Worm (Caenorhabditis elegans) whole organism, dauer: ENCODE data around the gene T04C12.9.

Experiments used
- unc-62 ChIP-seq: sonication (generic microtip); optimal IDR thresholded peaks from 2 replicates; lab custom pipeline; 2017; ENCODE audit warnings: missing biosample characterization, missing genetic modification reagents, missing genetic modification characterization

The T04C12.9 gene

DNA sequence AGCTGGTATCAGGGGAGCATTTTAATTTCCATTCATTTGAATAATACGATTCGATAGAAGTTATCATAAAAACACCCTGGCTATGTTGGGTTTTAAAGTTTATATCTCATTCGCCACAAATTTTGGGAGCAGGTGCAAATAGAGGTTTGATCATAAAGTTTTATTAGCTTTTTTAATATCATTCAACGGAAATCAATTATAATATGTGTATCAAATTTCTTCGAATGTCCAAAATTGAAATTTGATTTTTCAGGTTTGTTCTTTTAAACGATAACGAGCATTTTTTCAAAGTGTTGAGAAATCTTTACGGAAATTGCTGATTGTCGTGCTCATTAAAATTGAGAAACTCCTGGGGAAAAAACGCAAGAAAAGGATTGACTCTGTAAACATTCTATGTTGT, 14.3 kb downstream of the T04C12.9 start, which contains the start of gene srh-74:
TSS of gene srh-74 (minus strand) at position 101 of the 400 bp plus-strand sequence.
- no peak for TF ChIP-seq unc-62 (GFP tag; lab: Kevin White, UChicago)

ce11 chrV:11046730-11047129, 16.3 kb downstream of the T04C12.9 start, which contains the start of gene dhs-18:
Gene dhs-18 (minus strand): TSS chrV:11046833.
- no peak for TF ChIP-seq unc-62 (GFP tag; lab: Kevin White, UChicago)

ce11 chrV:11043767-11044166, 19.2 kb downstream of the T04C12.9 start, which contains the start of gene C45B11.6:
Gene C45B11.6 (plus strand): TSS chrV:11044067.
- no peak for TF ChIP-seq unc-62 (GFP tag; lab: Kevin White, UChicago)

ce11 chrV:11042538-11042937, 20.5 kb downstream of the T04C12.9 start, which contains the start of gene C45B11.2:
Gene C45B11.2 (plus strand): TSS chrV:11042710.
- TF ChIP-seq unc-62 (GFP tag; lab: Kevin White, UChicago), result no peak

- no peak for TF ChIP-seq unc-62 (GFP tag; lab: Kevin White, UChicago)
Measured at ce11 chrV:11041499-11041898, 21.5 kb downstream of the T04C12.9 start, which contains the start of gene C45B11.5. Gene C45B11.5 (plus strand): TSS chrV:11041799.

DNA sequence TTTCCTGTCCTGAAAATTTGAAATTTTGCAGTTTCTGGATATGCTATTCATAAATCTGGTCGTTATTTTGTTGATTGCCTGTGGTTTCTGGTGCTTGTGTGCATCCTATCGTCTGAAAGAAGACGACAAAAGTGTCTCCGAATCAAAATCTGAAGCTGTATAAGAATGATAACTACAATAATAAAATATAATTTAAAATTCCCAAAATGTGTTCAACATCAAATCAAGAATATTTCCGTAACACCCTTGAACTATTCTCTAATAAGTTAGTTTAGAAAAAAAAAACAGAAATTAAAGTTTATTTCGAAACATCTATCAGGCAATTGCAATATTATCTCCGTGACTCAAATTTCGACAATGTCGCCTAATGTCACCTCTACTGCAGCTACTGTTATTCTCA, 22.5 kb downstream of the T04C12.9 start, which contains the start of gene C45B11.8:
TSS of gene C45B11.8 (plus strand) at position 301 of the 400 bp plus-strand sequence.
- no peak for TF ChIP-seq unc-62 (GFP tag; lab: Kevin White, UChicago)

ce11 chrV:11040020-11040419, 23.0 kb downstream of the T04C12.9 start, which contains the start of gene C45B11.9:
Gene C45B11.9 (plus strand): TSS chrV:11040320.
- no peak for TF ChIP-seq unc-62 (GFP tag; lab: Kevin White, UChicago)

DNA sequence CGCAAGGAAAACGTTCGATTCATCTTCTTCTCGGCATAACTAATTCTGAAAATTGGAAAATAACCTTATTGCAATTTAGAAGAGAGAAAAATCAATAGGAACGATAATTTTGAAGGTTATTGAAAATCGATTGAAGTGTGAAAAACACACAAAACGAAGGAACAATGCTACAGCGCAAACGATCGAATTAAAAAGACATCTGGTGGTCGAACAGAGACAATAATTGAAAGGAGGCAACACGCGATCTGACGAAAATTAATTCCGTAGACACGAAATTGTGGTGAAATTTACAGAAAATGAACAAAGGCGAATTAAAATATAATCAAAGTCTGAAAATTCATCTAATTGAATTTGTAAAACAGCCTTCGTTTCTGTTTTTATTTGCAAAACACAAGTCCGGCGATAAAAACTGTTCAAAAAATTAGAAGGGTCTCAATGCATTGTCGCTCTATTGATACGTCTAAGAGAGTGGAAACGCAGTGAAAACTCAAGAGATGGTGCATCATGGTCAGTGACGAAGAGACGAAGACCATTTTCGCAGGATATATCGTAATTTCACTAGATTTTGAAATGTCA, 23.5 kb downstream of the T04C12.9 start, which contains the start of gene pak-2:
TSS of gene pak-2 (minus strand) at position 51 of the 576 bp plus-strand sequence.
- no peak for TF ChIP-seq unc-62 (GFP tag; lab: Kevin White, UChicago)

DNA sequence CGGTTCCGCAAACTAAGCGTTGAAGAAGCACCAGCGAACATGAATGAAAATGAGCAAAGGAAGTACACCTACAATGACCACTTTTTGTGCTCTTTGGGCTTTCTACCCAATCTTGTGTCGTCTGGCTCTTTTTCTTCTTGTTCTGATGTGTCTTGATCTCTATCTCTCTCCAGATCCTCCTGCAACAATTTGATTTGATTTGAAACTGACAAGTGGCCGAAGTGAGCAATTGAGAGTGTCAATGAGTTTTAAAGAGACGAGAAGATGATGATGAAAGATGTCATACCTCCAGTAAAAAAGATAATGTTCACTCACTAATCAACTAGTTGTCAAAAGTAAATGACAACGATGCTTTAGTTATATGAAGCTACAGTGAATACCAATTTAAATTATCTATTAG, 28.3 kb downstream of the T04C12.9 start, which contains the start of gene pptr-2:
TSS of gene pptr-2 (minus strand) at position 184 of the 400 bp plus-strand sequence.
- TF ChIP-seq unc-62 (GFP tag; lab: Kevin White, UChicago), result no peak

DNA sequence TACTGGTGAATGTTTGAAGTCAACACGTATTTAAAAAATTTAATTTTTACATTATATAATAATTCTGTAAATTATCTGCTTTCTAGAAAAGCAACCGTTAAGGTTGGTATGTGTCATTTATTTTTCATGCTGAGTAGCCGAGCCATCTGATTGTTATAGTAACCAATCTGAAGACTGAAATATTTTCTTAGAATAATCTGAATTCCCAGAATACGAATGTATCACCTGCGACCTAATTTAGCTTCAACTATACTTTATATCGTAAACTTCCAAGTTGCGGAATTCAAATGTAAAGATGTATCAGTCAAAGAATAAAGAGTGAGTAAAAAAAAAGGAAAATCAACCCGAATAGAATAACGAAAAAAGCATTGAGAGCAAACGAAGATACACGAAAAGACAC, 29.8 kb downstream of the T04C12.9 start:
- no peak for TF ChIP-seq unc-62 (GFP tag; lab: Kevin White, UChicago)

- TF ChIP-seq unc-62 (GFP tag; lab: Kevin White, UChicago), result no peak
Measured at ce11 chrV:11030675-11031074, 32.3 kb downstream of the T04C12.9 start.

DNA sequence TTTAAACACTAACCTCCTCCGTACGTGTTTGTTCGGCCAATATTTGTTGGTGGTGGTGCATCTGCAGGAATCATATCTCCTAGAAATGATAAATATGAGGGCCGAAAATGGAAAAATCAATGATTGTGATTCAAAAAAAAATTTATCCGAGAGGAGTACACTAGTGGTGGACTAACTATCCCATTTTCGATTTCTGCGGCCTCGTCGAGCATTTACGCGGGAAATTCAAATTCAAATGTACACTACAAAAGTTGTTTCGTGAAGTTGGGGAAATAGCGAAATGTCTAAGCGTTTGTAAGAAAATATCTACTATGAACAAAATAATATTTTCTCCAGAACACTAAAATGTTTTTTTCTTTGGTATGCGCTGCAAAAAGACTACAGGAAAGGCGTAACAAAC, 33.7 kb downstream of the T04C12.9 start:
- no peak for TF ChIP-seq unc-62 (GFP tag; lab: Kevin White, UChicago)

DNA sequence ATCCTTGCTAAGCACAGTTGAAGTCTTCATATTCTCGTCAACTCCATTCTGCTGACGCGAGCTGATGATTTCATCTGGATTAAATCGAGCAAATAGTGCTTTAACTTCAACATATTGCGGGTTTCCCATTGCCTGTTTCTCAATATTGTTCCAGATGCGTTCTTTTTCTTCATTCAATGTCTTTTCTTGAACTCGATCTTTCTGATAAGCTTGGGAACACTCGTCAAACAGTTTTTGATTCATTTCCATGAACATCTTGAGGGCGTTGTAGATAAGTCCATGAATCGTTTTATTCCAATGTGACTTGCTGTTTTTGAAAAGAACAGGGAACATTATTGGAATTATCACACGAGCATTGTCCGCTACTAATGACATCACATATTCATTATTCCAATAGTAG, 35.3 kb downstream of the T04C12.9 start:
- TF ChIP-seq unc-62 (GFP tag; lab: Kevin White, UChicago), result no peak

- TF ChIP-seq unc-62 (GFP tag; lab: Kevin White, UChicago), result no peak
Measured at ce11 chrV:11022817-11023216, 40.2 kb downstream of the T04C12.9 start, which contains the start of the genes C13G3.12 and hot-6. Gene C13G3.12 (minus strand): TSS chrV:11022917. Gene hot-6 (minus strand): TSS chrV:11022937.

DNA sequence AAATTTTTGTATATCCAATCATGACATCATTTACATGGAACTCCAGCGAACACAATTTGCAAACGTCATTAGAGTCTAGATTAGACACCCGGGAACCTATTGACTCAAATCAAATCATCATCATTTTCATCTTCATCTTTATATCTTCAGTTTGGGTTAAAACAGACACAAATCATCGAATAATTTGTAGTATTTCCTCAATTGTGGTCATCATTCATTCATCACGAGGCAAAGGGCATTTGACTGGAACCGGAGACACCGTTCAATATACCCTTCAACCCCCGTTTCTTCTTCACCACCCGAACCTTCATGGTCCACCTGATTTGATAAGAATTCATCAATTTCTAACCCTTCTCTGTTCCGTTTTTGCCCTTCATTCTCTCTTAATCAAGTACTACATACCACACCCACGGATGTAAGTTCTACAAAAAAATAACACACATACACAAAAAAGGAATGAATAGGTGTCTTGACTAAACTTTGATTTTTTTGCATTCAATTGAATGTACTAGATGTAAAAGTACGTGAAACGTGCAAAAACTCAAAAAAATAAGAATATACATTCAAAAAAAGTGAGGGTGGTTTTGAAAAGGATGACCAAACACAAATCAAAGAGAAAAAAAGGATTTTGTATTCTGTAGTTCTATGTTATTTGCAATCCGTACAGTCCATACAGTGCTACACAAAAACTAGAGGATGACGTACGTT, 46.0 kb downstream of the T04C12.9 start:
- TF ChIP-seq unc-62 (GFP tag; lab: Kevin White, UChicago), result no peak

DNA sequence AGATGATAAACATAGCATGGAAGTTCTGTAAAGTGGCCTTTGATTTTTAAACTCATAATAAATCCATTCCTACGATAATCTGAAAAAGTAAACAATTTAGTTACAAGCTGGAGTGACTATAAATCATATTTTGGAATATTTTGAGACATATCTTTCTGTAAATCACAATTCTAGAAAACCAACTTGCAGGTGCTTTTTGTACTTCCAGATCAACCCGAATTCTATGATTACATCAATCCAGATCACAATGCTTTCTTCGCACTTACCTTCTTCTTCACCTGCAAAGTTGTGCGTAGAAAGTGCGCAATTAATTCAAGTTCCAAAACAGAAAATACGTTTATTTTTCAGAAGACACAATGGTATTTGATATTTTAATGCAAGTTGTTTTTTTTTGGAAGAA, 48.3 kb downstream of the T04C12.9 start:
- TF ChIP-seq unc-62 (GFP tag; lab: Kevin White, UChicago), result no peak
